Worm (Caenorhabditis elegans): ENCODE measurements around the gene C06B8.3.

Gene C06B8.3

ce11 chrV:15515365-15515764 lies 30.9 kb upstream of the C06B8.3 start (continued):
- no peak for TF ChIP-seq php-3 (GFP tag; IDR thresholded peaks at IDR 0.05)
- TF ChIP-seq mxl-3 (GFP tag; optimal IDR thresholded peaks at IDR 0.05), result no peak
- no peak for TF ChIP-seq F49E8.2 (tag; optimal IDR thresholded peaks at IDR 0.05; ENCODE audit: borderline replicate concordance)
- peak; percentile 31; the same call in 1 of the 2 replicates for TF ChIP-seq Y48G9A.11 (GFP tag; IDR thresholded peaks at IDR 0.05)
- TF ChIP-seq dve-1 (tag; optimal IDR thresholded peaks at IDR 0.05; ENCODE audit: insufficient read depth), result peak; percentile 34
- peak; percentile 77 for TF ChIP-seq egl-43 (GFP tag; IDR thresholded peaks at IDR 0.05)
- TF ChIP-seq lin-1 (GFP tag; IDR thresholded peaks at IDR 0.05), result no peak; the same call in 1 of the 2 replicates
- peak; percentile 52; the same call in 1 of the 2 replicates for TF ChIP-seq lim-7 (GFP tag; IDR thresholded peaks at IDR 0.05)
- peak; percentile 36; the same call in 1 of the 2 replicates for TF ChIP-seq T26A8.4 (GFP tag; IDR thresholded peaks at IDR 0.05)
- no peak for TF ChIP-seq gei-8 (GFP tag; optimal IDR thresholded peaks at IDR 0.05)
- TF ChIP-seq saeg-2 (GFP tag; IDR thresholded peaks at IDR 0.05), result no peak
- TF ChIP-seq mes-2 (tag; optimal IDR thresholded peaks at IDR 0.05; ENCODE audit: poor library complexity, severe bottlenecking), result peak; percentile 34

- TF ChIP-seq Y48G9A.11 (GFP tag; IDR thresholded peaks at IDR 0.05) (peak; percentile 50; the same call in 1 of the 2 replicates), hif-1 (tag; optimal IDR thresholded peaks at IDR 0.05) (no peak), nhr-237 (tag; optimal IDR thresholded peaks at IDR 0.05) (no peak), D1046.2 (GFP tag; IDR thresholded peaks at IDR 0.05) (no peak), R02D3.7 (tag; optimal IDR thresholded peaks at IDR 0.05) (no peak), mep-1 (tag; optimal IDR thresholded peaks at IDR 0.05) (no peak), lir-3 (tag; optimal IDR thresholded peaks at IDR 0.05) (no peak), nhr-28 (tag; optimal IDR thresholded peaks at IDR 0.05) (no peak), lin-38 (GFP tag; IDR thresholded peaks at IDR 0.05) (peak; percentile 62), F49E8.2 (tag; optimal IDR thresholded peaks at IDR 0.05; ENCODE audit: borderline replicate concordance) (peak; percentile 69), Y105C5A.15 (GFP tag; IDR thresholded peaks at IDR 0.05) (no peak), lin-29 (GFP tag; IDR thresholded peaks at IDR 0.05) (no peak), lsy-2 (tag; optimal IDR thresholded peaks at IDR 0.05) (no peak), ZK337.2 (GFP tag; IDR thresholded peaks at IDR 0.05) (no peak), fos-1 (tag; optimal IDR thresholded peaks at IDR 0.05) (no peak), daf-19 (GFP tag; conservative IDR thresholded peaks at IDR 0.05) (0 out of 2 replicates have a peak, but pooled peaks have one; percentile 12), lin-39 (tag; optimal IDR thresholded peaks at IDR 0.05) (no peak), daf-12 (tag; optimal IDR thresholded peaks at IDR 0.05) (no peak), gei-8 (GFP tag; optimal IDR thresholded peaks at IDR 0.05) (no peak), skn-1 (tag; optimal IDR thresholded peaks at IDR 0.05) (no peak), nhr-76 (tag; optimal IDR thresholded peaks at IDR 0.05) (no peak), zip-2 (tag; optimal IDR thresholded peaks at IDR 0.05) (no peak), F37D6.2 (tag; optimal IDR thresholded peaks at IDR 0.05) (no peak), F44E2.7 (GFP tag; IDR thresholded peaks at IDR 0.05) (no peak), nhr-41 (GFP tag; IDR thresholded peaks at IDR 0.05) (no peak), dpl-1 (GFP tag; optimal IDR thresholded peaks at IDR 0.05) (no peak), unc-39 (tag; optimal IDR thresholded peaks at IDR 0.05) (no peak), aha-1 (tag) (peak; percentile 46), sdz-12 (GFP tag; optimal IDR thresholded peaks at IDR 0.05) (no peak), ceh-62 (tag; optimal IDR thresholded peaks at IDR 0.05) (no peak), T20F7.1 (GFP tag; optimal IDR thresholded peaks at IDR 0.05) (no peak), unc-130 (GFP tag; optimal IDR thresholded peaks at IDR 0.05) (peak; percentile 11), pqm-1 (tag; optimal IDR thresholded peaks at IDR 0.05) (no peak), dmd-8 (GFP tag; IDR thresholded peaks at IDR 0.05) (no peak), ceh-44 (GFP tag; IDR thresholded peaks at IDR 0.05) (no peak), ama-1 (optimal IDR thresholded peaks at IDR 0.05) (no peak), dmd-9 (GFP tag; IDR thresholded peaks at IDR 0.05) (no peak), F10B5.3 (tag; optimal IDR thresholded peaks at IDR 0.05) (peak; percentile 17), spr-1 (tag; optimal IDR thresholded peaks at IDR 0.05) (no peak), zag-1 (tag; optimal IDR thresholded peaks at IDR 0.05) (no peak)
Measured at ce11 chrV:15512856-15513756, 28.7 kb upstream of the C06B8.3 start.
